Fruit fly (Drosophila melanogaster): ENCODE data around the gene Rpt2.
A peak's percentile ranks its signal among the peaks of the same experiment; 100 is the strongest.

The Rpt2 gene

dm6 chr3R:23958091-23958838 is 26.9 kb upstream of the Rpt2 start, which contains the start of the genes GluProRS and AP-1sigma (continued):
- TF ChIP-seq Sin3A (optimal IDR thresholded peaks at IDR 0.05) (peak; percentile 99), CG12104 (GFP tag; optimal IDR thresholded peaks at IDR 0.05) (peak; percentile 87), CG6813 (GFP tag; optimal IDR thresholded peaks at IDR 0.05) (peak; percentile 59), CG2875 (GFP tag; optimal IDR thresholded peaks at IDR 0.05) (peak; percentile 60), Dref (GFP tag; IDR thresholded peaks at IDR 0.05) (peak; percentile 45), Sry-β (GFP tag; optimal IDR thresholded peaks at IDR 0.05) (no peak), Aef1 (GFP tag; IDR thresholded peaks at IDR 0.05) (peak; percentile 95), CG12391 (tag; optimal IDR thresholded peaks at IDR 0.05) (peak; percentile 93), fd3F (GFP tag; optimal IDR thresholded peaks at IDR 0.05) (peak; percentile 84), amos (GFP tag; IDR thresholded peaks at IDR 0.05; ENCODE audit: partially characterized antibody) (peak; percentile 92), CG14710 (tag; optimal IDR thresholded peaks at IDR 0.05) (peak; percentile 92), psq (GFP tag; optimal IDR thresholded peaks at IDR 0.05) (peak; percentile 68), CkIIα-i1 (GFP tag; IDR thresholded peaks at IDR 0.05) (0 out of 2 replicates have a peak, but pooled peaks have one; percentile 42), CG2199 (GFP tag; IDR thresholded peaks at IDR 0.05) (peak; percentile 92), Ravus (GFP tag; IDR thresholded peaks at IDR 0.05) (peak; percentile 88), NFAT (GFP tag; IDR thresholded peaks at IDR 0.05) (peak; percentile 95), CG15011 (GFP tag; optimal IDR thresholded peaks at IDR 0.05) (peak; percentile 72), CG8924 (tag; optimal IDR thresholded peaks at IDR 0.05) (peak; percentile 88), dmrt99B (tag; optimal IDR thresholded peaks at IDR 0.05) (peak; percentile 87), CG33557 (GFP tag; optimal IDR thresholded peaks at IDR 0.05) (peak; percentile 78), CG7928 (GFP tag; optimal IDR thresholded peaks at IDR 0.05) (peak; percentile 44), stc (GFP tag; IDR thresholded peaks at IDR 0.05) (peak; percentile 90), lmd (GFP tag; IDR thresholded peaks at IDR 0.05) (peak; percentile 97), Dek (tag; optimal IDR thresholded peaks at IDR 0.05) (peak; percentile 88), HLHmδ (GFP tag; optimal IDR thresholded peaks at IDR 0.05) (no peak), ro (GFP tag; IDR thresholded peaks at IDR 0.05) (peak; percentile 79), row (GFP tag; IDR thresholded peaks at IDR 0.05) (peak; percentile 99), Bteb2 (GFP tag; optimal IDR thresholded peaks at IDR 0.05) (peak; percentile 76), CG18476 (GFP tag; optimal IDR thresholded peaks at IDR 0.05) (peak; percentile 91), Drgx (GFP tag; IDR thresholded peaks at IDR 0.05) (peak; percentile 92), bigmax (GFP tag; optimal IDR thresholded peaks at IDR 0.05) (peak; percentile 98), CG13287 (GFP tag; IDR thresholded peaks at IDR 0.05; ENCODE audit: partially characterized antibody) (peak; percentile 96), CG12659 (GFP tag; optimal IDR thresholded peaks at IDR 0.05) (peak; percentile 94), CG15601 (tag; optimal IDR thresholded peaks at IDR 0.05) (peak; percentile 74), ci (GFP tag; IDR thresholded peaks at IDR 0.05) (peak; percentile 96), CG1602 (GFP tag; optimal IDR thresholded peaks at IDR 0.05) (peak; percentile 94), CG42726 (GFP tag; IDR thresholded peaks at IDR 0.05; ENCODE audit: partially characterized antibody) (peak; percentile 91), peb (GFP tag; IDR thresholded peaks at IDR 0.05) (peak; percentile 91), CG30403 (GFP tag; optimal IDR thresholded peaks at IDR 0.05) (peak; percentile 97), CG7745 (tag; optimal IDR thresholded peaks at IDR 0.05) (no peak), HLH3B (GFP tag; IDR thresholded peaks at IDR 0.05) (peak; percentile 97), unc-4 (GFP tag; IDR thresholded peaks at IDR 0.05; ENCODE audit: partially characterized antibody) (peak; percentile 90), pan (optimal IDR thresholded peaks at IDR 0.05) (no peak), pan (GFP tag; optimal IDR thresholded peaks at IDR 0.05 in 1 of 2, IDR thresholded peaks at IDR 0.05 in 1 of 2) (peak in 1 of 2 experiments; percentile 97), kay (GFP tag; optimal IDR thresholded peaks at IDR 0.05) (peak; percentile 89), Sox100B (GFP tag; optimal IDR thresholded peaks at IDR 0.05) (peak; percentile 82), ken (GFP tag; IDR thresholded peaks at IDR 0.05) (peak; percentile 96), CG9215 (GFP tag; IDR thresholded peaks at IDR 0.05) (peak; percentile 95), CG14050 (GFP tag; IDR thresholded peaks at IDR 0.05) (peak; percentile 90)

Data from whole organism, embryonic.